Worm (Caenorhabditis elegans): ENCODE data around the gene F48E3.2.

DNA sequence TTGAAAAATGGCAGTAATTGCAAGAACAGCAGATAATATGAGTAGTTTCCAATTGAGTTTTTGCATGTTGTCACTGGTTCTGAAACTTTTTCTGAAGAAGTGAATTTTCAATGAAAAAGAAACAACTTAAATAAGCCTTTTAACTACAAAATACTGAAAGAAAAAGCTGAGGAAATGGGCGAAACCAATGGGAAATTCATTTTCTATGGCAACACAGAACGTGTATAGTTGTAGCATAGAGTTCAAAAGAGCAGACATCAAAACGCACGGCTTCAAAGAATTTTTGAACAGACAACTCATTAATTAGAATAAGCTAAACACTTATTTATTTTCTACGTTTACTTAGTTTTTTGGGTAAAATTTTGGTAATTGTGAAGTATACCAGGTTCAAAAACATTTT is at the start of gene F48E3.2:
- TF ChIP-seq him-1 (tag; optimal IDR thresholded peaks at IDR 0.05) (no peak), W03F9.2 (tag; optimal IDR thresholded peaks at IDR 0.05) (no peak), dao-5 (tag; optimal IDR thresholded peaks at IDR 0.05) (no peak)

Measured in whole organism, L4/young adult.